Fruit fly (Drosophila melanogaster): ENCODE data around the gene Hipk.

dm6 chr3L:572940-573339, 30.1 kb downstream of the Hipk start:
- TF ChIP-seq Myc (optimal IDR thresholded peaks at IDR 0.05) (no peak), insv (optimal IDR thresholded peaks at IDR 0.05) (no peak)

Measured in Kc167 (cell line).